Fruit fly (Drosophila melanogaster): ENCODE data around the gene Cpr72Ec.
A peak's percentile ranks its signal among the peaks of the same experiment; 100 is the strongest.

Cpr72Ec gene

dm6 chr3L:16367240-16367639, at the start of gene Cpr72Ec:
TSS of gene Cpr72Ec (minus strand) at chr3L:16367340.
- 0 out of 4 replicates have a peak, but pooled peaks have one; percentile 22 for TF ChIP-seq chinmo (GFP tag; IDR thresholded peaks at IDR 0.05; ENCODE audit: partially characterized antibody)
- TF ChIP-seq sqz (GFP tag; optimal IDR thresholded peaks at IDR 0.05), result no peak

dm6 chr3L:16412394-16412950, 45.3 kb upstream of the Cpr72Ec start, which contains the start of gene Serinc:
TSS of gene Serinc (plus strand) at chr3L:16412722.
- TF ChIP-seq CG42726 (GFP tag; IDR thresholded peaks at IDR 0.05; ENCODE audit: partially characterized antibody), result peak; percentile 95
- no peak for TF ChIP-seq Oaz (GFP tag; IDR thresholded peaks at IDR 0.05)
- 0 out of 3 replicates have a peak, but pooled peaks have one; percentile 17 for TF ChIP-seq ase (GFP tag; IDR thresholded peaks at IDR 0.05)
- TF ChIP-seq sc (optimal IDR thresholded peaks at IDR 0.05), result no peak
- TF ChIP-seq sc (GFP tag; optimal IDR thresholded peaks at IDR 0.05), result peak; percentile 5
- no peak for TF ChIP-seq CG4707 (GFP tag; optimal IDR thresholded peaks at IDR 0.05)
- TF ChIP-seq CG2129 (GFP tag; IDR thresholded peaks at IDR 0.05; ENCODE audit: partially characterized antibody), result peak; percentile 98
- peak; percentile 36 for TF ChIP-seq CG8944 (GFP tag; optimal IDR thresholded peaks at IDR 0.05)
- TF ChIP-seq Pdp1 (GFP tag; optimal IDR thresholded peaks at IDR 0.05), result peak; percentile 41 to 47
- no peak for TF ChIP-seq tgo (GFP tag; IDR thresholded peaks at IDR 0.05)
- TF ChIP-seq Ets97D (GFP tag; optimal IDR thresholded peaks at IDR 0.05), result peak; percentile 75
- TF ChIP-seq E2f1 (GFP tag; IDR thresholded peaks at IDR 0.05), result 0 out of 2 replicates have a peak, but pooled peaks have one; percentile 33
- TF ChIP-seq CG11398 (GFP tag; optimal IDR thresholded peaks at IDR 0.05), result peak; percentile 38
- peak; percentile 22 for TF ChIP-seq emc (GFP tag; optimal IDR thresholded peaks at IDR 0.05)
- peak; percentile 44 for TF ChIP-seq bab2 (GFP tag; optimal IDR thresholded peaks at IDR 0.05)
- peak; percentile 83 for TF ChIP-seq CG8924 (tag; optimal IDR thresholded peaks at IDR 0.05)
- TF ChIP-seq shn (GFP tag; optimal IDR thresholded peaks at IDR 0.05), result peak; percentile 46
- TF ChIP-seq dpn (GFP tag; optimal IDR thresholded peaks at IDR 0.05), result peak; percentile 50 to 59
- no peak for TF ChIP-seq gem (tag; optimal IDR thresholded peaks at IDR 0.05)
- TF ChIP-seq CG3847 (GFP tag; IDR thresholded peaks at IDR 0.05), result peak; percentile 75
- TF ChIP-seq Ravus (GFP tag; IDR thresholded peaks at IDR 0.05), result no peak
- peak; percentile 90 for TF ChIP-seq sens (GFP tag)
- TF ChIP-seq grau (tag; optimal IDR thresholded peaks at IDR 0.05), result peak; percentile 56
- peak; percentile 33; the same call in 1 of the 2 replicates for TF ChIP-seq CG11085 (GFP tag; IDR thresholded peaks at IDR 0.05)
- peak; percentile 78 for TF ChIP-seq CG15514 (GFP tag; optimal IDR thresholded peaks at IDR 0.05)
- TF ChIP-seq trem (tag; optimal IDR thresholded peaks at IDR 0.05), result peak; percentile 88
- peak; percentile 98 for TF ChIP-seq Opbp (GFP tag; IDR thresholded peaks at IDR 0.05; ENCODE audit: partially characterized antibody)
- peak; percentile 92; the same call in 3 of the 4 replicates for TF ChIP-seq chinmo (GFP tag; IDR thresholded peaks at IDR 0.05; ENCODE audit: partially characterized antibody)
- TF ChIP-seq phol (tag; optimal IDR thresholded peaks at IDR 0.05), result peak; percentile 75
- no peak for TF ChIP-seq CG16779 (GFP tag; IDR thresholded peaks at IDR 0.05)
- peak; percentile 42; the same call in 1 of the 2 replicates for TF ChIP-seq CG14014 (GFP tag; IDR thresholded peaks at IDR 0.05)
- peak; percentile 44; the same call in 1 of the 2 replicates for TF ChIP-seq ara (GFP tag; IDR thresholded peaks at IDR 0.05)
- no peak for TF ChIP-seq dati (GFP tag; IDR thresholded peaks at IDR 0.05)
- no peak for TF ChIP-seq danr (GFP tag; IDR thresholded peaks at IDR 0.05)
- no peak for TF ChIP-seq CG43689 (GFP tag; IDR thresholded peaks at IDR 0.05)
- TF ChIP-seq CG13775 (GFP tag; optimal IDR thresholded peaks at IDR 0.05), result peak; percentile 66
- peak; percentile 71 for TF ChIP-seq CG30020 (tag; optimal IDR thresholded peaks at IDR 0.05)
- peak; percentile 52; the same call in 1 of the 2 replicates for TF ChIP-seq CG14441 (GFP tag; IDR thresholded peaks at IDR 0.05)
- TF ChIP-seq sob (GFP tag; IDR thresholded peaks at IDR 0.05), result peak; percentile 72
- TF ChIP-seq CG6791 (GFP tag; IDR thresholded peaks at IDR 0.05; ENCODE audit: partially characterized antibody), result peak; percentile 96
- no peak for TF ChIP-seq en (GFP tag; optimal IDR thresholded peaks at IDR 0.05)
- peak; percentile 35 for TF ChIP-seq CG7928 (GFP tag; optimal IDR thresholded peaks at IDR 0.05)
- peak; percentile 44 for TF ChIP-seq CG1603 (tag; optimal IDR thresholded peaks at IDR 0.05)
- peak; percentile 69 for TF ChIP-seq CHES-1-like (GFP tag; optimal IDR thresholded peaks at IDR 0.05)
- 0 out of 2 replicates have a peak, but pooled peaks have one; percentile 34 for TF ChIP-seq al (GFP tag; IDR thresholded peaks at IDR 0.05)
- peak; percentile 7 for TF ChIP-seq Six4 (GFP tag; optimal IDR thresholded peaks at IDR 0.05)
